Worm (Caenorhabditis elegans): ENCODE results near the gene ostb-1.

ostb-1 gene

ce11 chrII:7893648-7894047 is 29.3 kb downstream of the ostb-1 start:
- TF ChIP-seq hlh-26 (GFP tag; conservative IDR thresholded peaks at IDR 0.05), result no peak
- TF ChIP-seq fkh-3 (tag; optimal IDR thresholded peaks at IDR 0.05), result no peak
- 0 out of 2 replicates have a peak, but pooled peaks have one; percentile 1 for TF ChIP-seq madf-3 (GFP tag; IDR thresholded peaks at IDR 0.05)
- no peak for TF ChIP-seq ceh-100 (GFP tag; IDR thresholded peaks at IDR 0.05)
- TF ChIP-seq nhr-179 (tag; optimal IDR thresholded peaks at IDR 0.05), result no peak
- no peak for TF ChIP-seq Y53F4B.3 (GFP tag; IDR thresholded peaks at IDR 0.05)

ce11 chrII:7895190-7895589 is 30.9 kb downstream of the ostb-1 start:
- TF ChIP-seq snpc-3.4 (tag; optimal IDR thresholded peaks at IDR 0.05) (no peak), F39B2.1 (GFP tag; IDR thresholded peaks at IDR 0.05) (no peak), dpff-1 (tag; optimal IDR thresholded peaks at IDR 0.05) (no peak), nfya-1 (tag; optimal IDR thresholded peaks at IDR 0.05; ENCODE audit: borderline replicate concordance, insufficient read depth) (no peak)

ce11 chrII:7900190-7900672 is 35.9 kb downstream of the ostb-1 start, which contains the start of gene rev-1:
Gene rev-1 (plus strand): TSS chrII:7900622.
- TF ChIP-seq nfyb-1 (GFP tag; IDR thresholded peaks at IDR 0.05) (0 out of 2 replicates have a peak, but pooled peaks have one; percentile 29), atf-7 (tag; optimal IDR thresholded peaks at IDR 0.05) (peak; percentile 1), repo-1 (tag; optimal IDR thresholded peaks at IDR 0.05) (no peak), ekl-4 (GFP tag; IDR thresholded peaks at IDR 0.05) (0 out of 2 replicates have a peak, but pooled peaks have one; percentile 10), nhr-27 (tag; optimal IDR thresholded peaks at IDR 0.05) (peak; percentile 78), T07F8.4 (tag; optimal IDR thresholded peaks at IDR 0.05) (no peak), attf-5 (GFP tag; optimal IDR thresholded peaks at IDR 0.05) (peak; percentile 5), Y95B8A.8 (GFP tag; IDR thresholded peaks at IDR 0.05) (0 out of 2 replicates have a peak, but pooled peaks have one; percentile 30), rcor-1 (GFP tag; IDR thresholded peaks at IDR 0.05) (peak; percentile 45; the same call in 1 of the 2 replicates), madf-6 (GFP tag; IDR thresholded peaks at IDR 0.05) (peak; percentile 37; the same call in 1 of the 2 replicates), cebp-1 (GFP tag; IDR thresholded peaks at IDR 0.05) (no peak), cebp-1 (tag; optimal IDR thresholded peaks at IDR 0.05) (peak; percentile 11), tbx-9 (tag; optimal IDR thresholded peaks at IDR 0.05; ENCODE audit: borderline replicate concordance) (peak; percentile 4), Y53G8AR.9 (GFP tag; conservative IDR thresholded peaks at IDR 0.05) (peak; percentile 65; the same call in 1 of the 2 replicates), zim-3 (tag; optimal IDR thresholded peaks at IDR 0.05) (no peak), lin-40 (tag; optimal IDR thresholded peaks at IDR 0.05) (no peak), ceh-100 (GFP tag; IDR thresholded peaks at IDR 0.05) (peak; percentile 36; the same call in 1 of the 2 replicates), pbrm-1 (GFP tag; IDR thresholded peaks at IDR 0.05) (0 out of 2 replicates have a peak, but pooled peaks have one; percentile 19), B0336.3 (GFP tag; IDR thresholded peaks at IDR 0.05) (peak; percentile 73), F49E8.2 (tag; optimal IDR thresholded peaks at IDR 0.05; ENCODE audit: insufficient read depth) (no peak), F39B2.1 (GFP tag; IDR thresholded peaks at IDR 0.05) (peak; percentile 84)

DNA sequence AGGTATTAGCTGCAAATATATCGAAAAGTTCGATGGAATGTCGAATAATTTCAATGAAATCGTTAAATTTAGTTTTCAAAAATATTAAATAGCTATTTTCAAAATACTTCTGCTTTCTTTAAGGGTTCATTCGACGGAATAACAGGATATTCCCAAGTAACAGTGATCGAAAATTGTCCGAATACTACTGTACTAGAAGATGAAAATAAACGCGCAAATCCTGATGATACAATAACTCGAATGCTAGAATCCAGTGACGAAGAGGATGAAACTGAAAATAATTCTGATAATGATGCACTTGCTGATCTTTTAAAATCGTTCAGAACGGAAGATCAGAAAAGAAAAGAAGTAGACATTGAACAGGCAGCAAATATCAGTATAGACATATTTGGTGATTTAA is 36.5 kb downstream of the ostb-1 start:
- no peak for TF ChIP-seq D2030.7 (GFP tag; IDR thresholded peaks at IDR 0.05)
- TF ChIP-seq chd-7 (tag; optimal IDR thresholded peaks at IDR 0.05), result no peak
- TF ChIP-seq Y53G8AR.9 (GFP tag; conservative IDR thresholded peaks at IDR 0.05), result no peak
- TF ChIP-seq rpc-1 (optimal IDR thresholded peaks at IDR 0.05), result no peak
- no peak for TF ChIP-seq rpc-1 (tag; optimal IDR thresholded peaks at IDR 0.05)
- TF ChIP-seq mel-28 (tag; optimal IDR thresholded peaks at IDR 0.05; ENCODE audit: borderline replicate concordance), result no peak
- no peak for TF ChIP-seq hlh-12 (tag; optimal IDR thresholded peaks at IDR 0.05)
- no peak for TF ChIP-seq let-526 (GFP tag; IDR thresholded peaks at IDR 0.05)
- TF ChIP-seq rcor-1 (GFP tag; IDR thresholded peaks at IDR 0.05), result no peak
- no peak for TF ChIP-seq lin-40 (tag; optimal IDR thresholded peaks at IDR 0.05)
- no peak for TF ChIP-seq cebp-1 (GFP tag; IDR thresholded peaks at IDR 0.05)
- no peak for TF ChIP-seq cebp-1 (tag; optimal IDR thresholded peaks at IDR 0.05)
- no peak for TF ChIP-seq madf-10 (tag; optimal IDR thresholded peaks at IDR 0.05)
- TF ChIP-seq T26A5.8 (tag; optimal IDR thresholded peaks at IDR 0.05), result no peak
- TF ChIP-seq Y53F4B.3 (GFP tag; IDR thresholded peaks at IDR 0.05), result no peak
- TF ChIP-seq hmg-1.2 (GFP tag; IDR thresholded peaks at IDR 0.05), result no peak
- TF ChIP-seq egl-44 (GFP tag; IDR thresholded peaks at IDR 0.05), result no peak
- no peak for TF ChIP-seq mes-4 (tag; optimal IDR thresholded peaks at IDR 0.05)
- TF ChIP-seq Y79H2A.3 (GFP tag; conservative IDR thresholded peaks at IDR 0.05), result no peak
- no peak for TF ChIP-seq F55B11.4 (tag; optimal IDR thresholded peaks at IDR 0.05; ENCODE audit: borderline replicate concordance, insufficient read depth)
